Worm (Caenorhabditis elegans): Measurements from ENCODE around the gene M153.5.

ce11 chrX:12179090-12179488, 35.3 kb downstream of the M153.5 start:
- no peak for TF ChIP-seq hnd-1 (tag; optimal IDR thresholded peaks at IDR 0.05)
- TF ChIP-seq ets-7 (tag; optimal IDR thresholded peaks at IDR 0.05), result no peak

All from whole organism, early embryonic.